Fruit fly (Drosophila melanogaster) whole organism, embryonic: Measurements from ENCODE around the gene Jhbp1.

ENCODE experiments used
- Asciz ChIP-seq: fragments of 200-800 bp; sonication (Bioruptor generic); optimal IDR thresholded peaks from 2 replicates; lab custom pipeline; 2017; ENCODE audit warnings: missing biosample characterization, mild to moderate bottlenecking, missing genetic modification characterization, missing genetic modification reagents
- Awh ChIP-seq: fragments of 200-800 bp; sonication (Bioruptor generic); IDR thresholded peaks from 2 replicates; pipeline ENCODE4, ENCODE4 v1.3.6; 2022; ENCODE audit warnings: missing biosample characterization, missing genetic modification characterization
- Blimp-1 ChIP-seq: fragments of 200-800 bp; sonication (Bioruptor generic); optimal IDR thresholded peaks from 3 replicates; lab custom pipeline; 2018; ENCODE audit warnings: missing biosample characterization, missing genetic modification characterization, mild to moderate bottlenecking, moderate library complexity, missing genetic modification reagents
- CG10267 ChIP-seq: fragments of 200-800 bp; sonication (Bioruptor generic); optimal IDR thresholded peaks from 2 replicates; lab custom pipeline; 2018; ENCODE audit warnings: missing biosample characterization, mild to moderate bottlenecking, missing genetic modification characterization, moderate library complexity
- CG10979 ChIP-seq: fragments of 200-800 bp; sonication (Bioruptor generic); optimal IDR thresholded peaks from 2 replicates; lab custom pipeline; 2018; ENCODE audit warnings: missing biosample characterization, mild to moderate bottlenecking, missing genetic modification characterization, moderate library complexity
- CG11247 ChIP-seq: fragments of 200-800 bp; sonication (Bioruptor generic); IDR thresholded peaks from 2 replicates; pipeline ENCODE4 v1.3.6; 2022; ENCODE audit warnings: missing biosample characterization, missing genetic modification characterization
- CG14667 ChIP-seq: fragments of 200-800 bp; sonication (Bioruptor generic); IDR thresholded peaks from 2 replicates; pipeline ENCODE4 v1.3.6; 2022; ENCODE audit warnings: missing biosample characterization, missing genetic modification characterization
- CG17568 ChIP-seq: fragments of 200-800 bp; sonication (Bioruptor generic); optimal IDR thresholded peaks from 2 replicates; lab custom pipeline; 2018; ENCODE audit warnings: missing biosample characterization, mild to moderate bottlenecking, missing genetic modification characterization, moderate library complexity
- CG1792 ChIP-seq: fragments of 200-800 bp; sonication (Bioruptor generic); optimal IDR thresholded peaks from 2 replicates; lab custom pipeline; 2016; ENCODE audit warnings: missing biosample characterization, missing genetic modification characterization
- CG18599 ChIP-seq: fragments of 200-800 bp; sonication (Bioruptor generic); optimal IDR thresholded peaks from 3 replicates; lab custom pipeline; 2017; ENCODE audit warnings: missing biosample characterization, missing genetic modification characterization, mild to moderate bottlenecking, moderate library complexity, missing genetic modification reagents
- CG18764 ChIP-seq: fragments of 200-800 bp; sonication (Bioruptor generic); optimal IDR thresholded peaks from 3 replicates; lab custom pipeline; 2016; ENCODE audit warnings: missing biosample characterization, missing genetic modification characterization
- CG32767 ChIP-seq: fragments of 200-800 bp; sonication (Bioruptor generic); IDR thresholded peaks from 2 replicates; pipeline ENCODE4 v1.3.6; 2022; ENCODE audit warnings: missing biosample characterization, missing genetic modification characterization
- CG33557 ChIP-seq: fragments of 200-800 bp; sonication (Bioruptor generic); optimal IDR thresholded peaks from 2 replicates; lab custom pipeline; 2019; ENCODE audit warnings: missing biosample characterization, mild to moderate bottlenecking, missing genetic modification characterization, moderate library complexity
- CG4730 ChIP-seq: fragments of 200-800 bp; sonication (Bioruptor generic); IDR thresholded peaks from 2 replicates; pipeline ENCODE4 v1.3.6; 2022; ENCODE audit warnings: missing biosample characterization, missing genetic modification characterization
- CG7745 ChIP-seq: fragments of 200-800 bp; sonication (Bioruptor generic); optimal IDR thresholded peaks from 2 replicates; lab custom pipeline; 2018; ENCODE audit warnings: missing biosample characterization, mild to moderate bottlenecking, missing genetic modification characterization, moderate library complexity
- CG7963 ChIP-seq: fragments of 200-800 bp; sonication (Bioruptor generic); IDR thresholded peaks from 3 replicates; pipeline ENCODE4 v1.3.6; 2022; ENCODE audit warnings: missing biosample characterization, missing genetic modification characterization; ENCODE audit not compliant: partially characterized antibody
- CG8089 ChIP-seq: fragments of 200-800 bp; sonication (Bioruptor generic); optimal IDR thresholded peaks from 3 replicates; lab custom pipeline; 2016; ENCODE audit warnings: missing biosample characterization, missing genetic modification characterization
- D ChIP-seq, 2 experiments: fragments of 200-800 bp in 1 of 2; fragments of >200 bp in 1 of 2; sonication (Bioruptor generic) in 1 of 2; optimal IDR thresholded peaks; 2 replicates in 1 of 2; 3 replicates in 1 of 2; lab custom pipeline; 2017; ENCODE audit warnings: mild to moderate bottlenecking in 1 of 2, missing biosample characterization in 1 of 2, missing genetic modification characterization in 1 of 2, missing genetic modification reagents in 1 of 2
- D19A ChIP-seq: fragments of 200-800 bp; optimal IDR thresholded peaks from 3 replicates; lab custom pipeline; 2019; ENCODE audit warnings: missing biosample characterization, mild to moderate bottlenecking, missing genetic modification characterization, moderate library complexity
- ERR ChIP-seq: fragments of 200-800 bp; sonication (Bioruptor generic); optimal IDR thresholded peaks from 2 replicates; lab custom pipeline; 2016; ENCODE audit warnings: missing biosample characterization, missing genetic modification characterization
- Ets65A ChIP-seq: fragments of 200-800 bp; sonication (Bioruptor generic); peaks from one replicate; lab custom pipeline; 2016; ENCODE audit warnings: missing biosample characterization, missing genetic modification characterization
- H15 ChIP-seq: fragments of 200-800 bp; sonication (Bioruptor generic); IDR thresholded peaks from 3 replicates; pipeline ENCODE4 v1.3.6; 2022; ENCODE audit warnings: missing biosample characterization, missing genetic modification characterization
- Hand ChIP-seq: fragments of 200-800 bp; sonication (Bioruptor generic); optimal IDR thresholded peaks from 2 replicates; lab custom pipeline; 2017; ENCODE audit warnings: mild to moderate bottlenecking, missing biosample characterization, missing genetic modification reagents, missing genetic modification characterization
- Hmx ChIP-seq: fragments of 200-800 bp; sonication (Bioruptor generic); optimal IDR thresholded peaks from 2 replicates; lab custom pipeline; 2016; ENCODE audit warnings: missing biosample characterization, missing genetic modification characterization
- Med ChIP-seq: fragments of 200-800 bp; sonication (Bioruptor generic); peaks from one replicate; lab custom pipeline; 2016; ENCODE audit warnings: missing biosample characterization, missing genetic modification characterization, mild to moderate bottlenecking, inconsistent platforms, moderate library complexity
- Meics ChIP-seq: fragments of 200-800 bp; sonication (Bioruptor generic); optimal IDR thresholded peaks from 2 replicates; lab custom pipeline; 2017; ENCODE audit warnings: missing biosample characterization, mild to moderate bottlenecking, missing genetic modification characterization
- NK7.1 ChIP-seq: fragments of 200-800 bp; sonication (Bioruptor generic); optimal IDR thresholded peaks from 3 replicates; lab custom pipeline; 2016; ENCODE audit warnings: missing biosample characterization, missing genetic modification characterization
- Nf-YB ChIP-seq: fragments of 200-800 bp; sonication (Bioruptor generic); optimal IDR thresholded peaks from 3 replicates; lab custom pipeline; 2019; ENCODE audit warnings: missing biosample characterization, mild to moderate bottlenecking, missing genetic modification characterization, moderate library complexity
- Opbp ChIP-seq: fragments of 200-800 bp; sonication (Bioruptor generic); IDR thresholded peaks from 3 replicates; pipeline ENCODE4 v1.3.6; 2022; ENCODE audit warnings: missing biosample characterization, missing genetic modification characterization; ENCODE audit not compliant: partially characterized antibody
- Rfx ChIP-seq: fragments of 200-800 bp; sonication (Bioruptor generic); IDR thresholded peaks from 2 replicates; pipeline ENCODE4 v1.3.6; 2022; ENCODE audit warnings: missing biosample characterization, missing genetic modification characterization
- Sry-δ ChIP-seq: fragments of 200-800 bp; sonication (Bioruptor generic); optimal IDR thresholded peaks from 2 replicates; lab custom pipeline; 2016; ENCODE audit warnings: missing biosample characterization, missing genetic modification characterization
- Xbp1 ChIP-seq: fragments of 200-800 bp; sonication (Bioruptor generic); optimal IDR thresholded peaks from 3 replicates; lab custom pipeline; 2016; ENCODE audit warnings: missing biosample characterization, mild to moderate bottlenecking, missing genetic modification characterization
- ab ChIP-seq: fragments of 200-800 bp; sonication (Bioruptor generic); optimal IDR thresholded peaks from 2 replicates; lab custom pipeline; 2016; ENCODE audit warnings: missing biosample characterization, missing genetic modification characterization
- amos ChIP-seq: fragments of 200-800 bp; sonication (Bioruptor generic); IDR thresholded peaks from 2 replicates; pipeline ENCODE4 v1.3.6; 2022; ENCODE audit warnings: missing biosample characterization, missing genetic modification characterization; ENCODE audit not compliant: partially characterized antibody
- bcd ChIP-seq: fragments of 200-800 bp; sonication (Bioruptor generic); optimal IDR thresholded peaks from 2 replicates; lab custom pipeline; 2017; ENCODE audit warnings: missing biosample characterization, mild to moderate bottlenecking, missing genetic modification characterization
- dmrt99B ChIP-seq: fragments of 200-800 bp; sonication (Bioruptor generic); optimal IDR thresholded peaks from 2 replicates; lab custom pipeline; 2018; ENCODE audit warnings: missing biosample characterization, mild to moderate bottlenecking, missing genetic modification characterization, moderate library complexity
- ewg ChIP-seq: fragments of 200-800 bp; sonication (Bioruptor generic); optimal IDR thresholded peaks from 3 replicates; lab custom pipeline; 2017; ENCODE audit warnings: mild to moderate bottlenecking, missing biosample characterization, missing genetic modification reagents, missing genetic modification characterization
- gfzf ChIP-seq: fragments of 200-800 bp; sonication (Bioruptor generic); optimal IDR thresholded peaks from 2 replicates; lab custom pipeline; 2016; ENCODE audit warnings: missing biosample characterization, mild to moderate bottlenecking, missing genetic modification characterization, moderate library complexity
- ham ChIP-seq: fragments of 200-800 bp; sonication (Bioruptor generic); IDR thresholded peaks from 2 replicates; pipeline ENCODE4 v1.3.6; 2022; ENCODE audit warnings: missing biosample characterization, missing genetic modification characterization
- hb ChIP-seq: fragments of 200-800 bp; sonication (Bioruptor generic); IDR thresholded peaks from 3 replicates; pipeline ENCODE4 v1.3.6; 2022; ENCODE audit warnings: missing biosample characterization, missing genetic modification characterization; ENCODE audit not compliant: partially characterized antibody
- onecut ChIP-seq: fragments of 200-800 bp; sonication (Bioruptor generic); IDR thresholded peaks from 2 replicates; pipeline ENCODE4 v1.3.6; 2022; ENCODE audit warnings: missing biosample characterization, missing genetic modification characterization
- peb ChIP-seq: fragments of 200-800 bp; sonication (Bioruptor generic); IDR thresholded peaks from 2 replicates; pipeline ENCODE4 v1.3.6; 2022; ENCODE audit warnings: missing biosample characterization, missing genetic modification characterization
- ranshi ChIP-seq: fragments of 200-800 bp; sonication (Bioruptor generic); IDR thresholded peaks from 2 replicates; pipeline ENCODE4 v1.3.6; 2022; ENCODE audit warnings: missing biosample characterization, missing genetic modification characterization
- slou ChIP-seq: fragments of 200-800 bp; sonication (Bioruptor generic); optimal IDR thresholded peaks from 3 replicates; lab custom pipeline; 2016; ENCODE audit warnings: missing biosample characterization, missing genetic modification characterization
- sqz ChIP-seq: fragments of 200-800 bp; sonication (Bioruptor generic); optimal IDR thresholded peaks from 3 replicates; lab custom pipeline; 2018; ENCODE audit warnings: missing biosample characterization, mild to moderate bottlenecking, missing genetic modification characterization
- ssp ChIP-seq: fragments of 200-800 bp; sonication (Bioruptor generic); IDR thresholded peaks from 2 replicates; pipeline ENCODE4 v1.3.6; 2022; ENCODE audit warnings: missing biosample characterization, missing genetic modification characterization
- stc ChIP-seq: fragments of 200-800 bp; sonication (Bioruptor generic); IDR thresholded peaks from 2 replicates; pipeline ENCODE4 v1.3.6; 2022; ENCODE audit warnings: missing biosample characterization, missing genetic modification characterization
- tna ChIP-seq: fragments of 200-800 bp; sonication (Bioruptor generic); IDR thresholded peaks from 2 replicates; pipeline ENCODE4 v1.3.6; 2022; ENCODE audit warnings: missing biosample characterization, missing genetic modification characterization; ENCODE audit not compliant: partially characterized antibody

Jhbp1 gene

DNA sequence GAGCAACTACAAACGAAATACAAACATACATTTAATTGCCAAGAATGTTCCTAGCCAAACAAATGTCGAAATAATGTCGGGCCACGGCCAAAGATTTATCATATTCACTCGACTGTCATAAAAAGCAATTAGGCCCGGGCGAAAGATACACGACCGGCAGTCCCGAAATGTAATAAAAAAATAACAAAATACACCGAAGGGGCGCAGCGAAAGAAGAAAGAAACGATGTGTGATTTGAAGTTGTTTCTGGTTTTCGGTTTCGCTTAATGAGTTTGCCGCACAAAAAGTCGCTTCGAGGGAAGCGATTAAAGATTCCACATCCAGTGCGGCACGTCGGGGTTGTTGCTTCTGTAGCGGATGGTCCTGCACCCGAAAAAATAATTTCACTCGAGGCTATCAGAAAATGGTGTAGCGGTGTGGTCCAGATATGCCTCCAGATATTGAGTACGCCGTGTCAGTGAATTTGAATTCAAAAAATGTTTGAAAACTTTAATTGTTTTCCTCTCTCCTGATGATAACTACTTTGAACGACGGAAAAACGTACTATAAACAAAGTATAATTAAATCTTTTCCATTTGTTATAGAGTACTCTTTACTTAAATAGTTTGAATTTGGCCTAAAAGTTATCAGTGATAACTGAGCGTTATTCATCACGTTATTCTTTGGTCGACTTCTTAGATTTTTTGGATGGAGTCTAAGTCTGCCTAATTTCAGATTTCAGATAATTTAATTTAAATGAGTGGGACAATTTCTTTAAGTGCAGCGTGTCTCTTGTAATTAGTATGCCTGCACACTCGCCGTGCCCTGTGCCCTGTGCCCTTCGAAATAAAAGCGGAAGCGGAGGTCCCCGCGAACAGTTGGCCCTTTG, 24.1 kb downstream of the Jhbp1 start (continued):
- TF ChIP-seq stc (GFP tag; lab: Robert Waterston, UW) (no peak), CG10979 (peak; percentile 85), D19A (tag; lab: Kevin White, UChicago) (peak; percentile 51), onecut (GFP tag; lab: Robert Waterston, UW) (0 out of 2 replicates have a peak, but pooled peaks have one; percentile 25), CG33557 (peak; percentile 69), Hand (GFP tag; lab: Kevin White, UChicago) (no peak), ERR (GFP tag; lab: Kevin White, UChicago) (no peak), CG7963 (GFP tag; lab: Robert Waterston, UW) (no peak), CG32767 (GFP tag; lab: Robert Waterston, UW) (no peak), Ets65A (GFP tag; lab: Kevin White, UChicago) (peak; percentile 80), CG8089 (GFP tag; lab: Kevin White, UChicago) (peak; percentile 34), ewg (peak; percentile 12), dmrt99B (tag; lab: Kevin White, UChicago) (peak; percentile 64), D (optimal IDR thresholded peaks at IDR 0.05; lab: Kevin White, UChicago) (no peak), D (GFP tag; optimal IDR thresholded peaks at IDR 0.05; lab: Kevin White, UChicago) (peak; percentile 79), ranshi (0 out of 2 replicates have a peak, but pooled peaks have one; percentile 4), CG14667 (GFP tag; lab: Robert Waterston, UW) (no peak), CG18764 (GFP tag; lab: Kevin White, UChicago) (no peak), Blimp-1 (GFP tag; lab: Kevin White, UChicago) (peak; percentile 47), Med (GFP tag; lab: Kevin White, UChicago) (peak; percentile 77), ssp (GFP tag; lab: Robert Waterston, UW) (no peak), NK7.1 (GFP tag; lab: Kevin White, UChicago) (peak; percentile 5), tna (no peak), hb (GFP tag; lab: Robert Waterston, UW) (no peak), CG7745 (no peak), CG17568 (GFP tag; lab: Kevin White, UChicago) (no peak), ab (peak; percentile 23), Awh (peak; percentile 30; the same call in 1 of the 2 replicates), sqz (GFP tag; lab: Kevin White, UChicago) (peak; percentile 60), Xbp1 (GFP tag; lab: Kevin White, UChicago) (peak; percentile 47)

DNA sequence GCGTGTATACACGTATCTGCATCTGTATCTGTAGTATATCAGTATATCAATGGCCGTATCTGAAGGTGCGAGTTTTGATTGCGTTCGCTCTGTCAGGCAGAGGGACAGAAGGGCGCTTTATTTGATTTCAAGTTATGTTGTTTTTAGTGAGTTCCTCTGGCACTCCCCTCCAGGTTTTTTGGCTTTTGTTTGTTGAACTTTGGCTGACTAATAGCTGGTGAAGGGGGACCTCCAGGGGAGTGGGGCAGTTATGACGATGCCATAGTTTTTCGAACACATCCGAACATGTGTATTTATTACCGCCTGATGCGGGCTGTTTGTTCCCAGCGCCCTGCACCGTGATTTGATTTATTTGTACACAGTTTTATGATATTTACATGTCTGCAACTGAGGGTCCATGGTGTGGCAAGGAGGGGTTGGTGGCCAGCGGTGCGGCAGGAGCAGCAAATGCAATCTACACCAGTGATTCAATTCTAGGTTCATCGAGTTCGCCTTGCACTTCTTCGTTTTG, 27.0 kb downstream of the Jhbp1 start:
- no peak for TF ChIP-seq gfzf (GFP tag; lab: Kevin White, UChicago)
- TF ChIP-seq CG11247: no peak
- TF ChIP-seq slou: no peak
- TF ChIP-seq H15 (GFP tag; lab: Robert Waterston, UW): no peak
- peak; percentile 25 for TF ChIP-seq bcd (GFP tag; lab: Kevin White, UChicago)
- TF ChIP-seq Meics (GFP tag; lab: Kevin White, UChicago): peak; percentile 12
- TF ChIP-seq Opbp (GFP tag; lab: Robert Waterston, UW): no peak
- TF ChIP-seq Asciz: peak; percentile 48
- TF ChIP-seq peb (GFP tag; lab: Robert Waterston, UW): no peak
- no peak for TF ChIP-seq ham (GFP tag; lab: Robert Waterston, UW)
- TF ChIP-seq Nf-YB: peak; percentile 37
- TF ChIP-seq amos (GFP tag; lab: Robert Waterston, UW): no peak
- peak; percentile 27 for TF ChIP-seq CG10267 (tag; lab: Kevin White, UChicago)
- peak; percentile 22; the same call in 1 of the 2 replicates for TF ChIP-seq Rfx (GFP tag; lab: Robert Waterston, UW)
- TF ChIP-seq CG4730 (GFP tag; lab: Robert Waterston, UW): no peak
- peak; percentile 54 for TF ChIP-seq CG18599 (GFP tag; lab: Kevin White, UChicago)
- TF ChIP-seq CG1792 (GFP tag; lab: Kevin White, UChicago): no peak
- TF ChIP-seq Sry-δ: no peak
- TF ChIP-seq Hmx (GFP tag; lab: Kevin White, UChicago): no peak
